Worm (Caenorhabditis elegans): Measurements from ENCODE around the gene F45D11.14.
"Not testable (repeated sequence)": the region's sequence is repeated elsewhere in the genome, so short reads cannot be mapped to it uniquely, and the experiment has no call there.

DNA sequence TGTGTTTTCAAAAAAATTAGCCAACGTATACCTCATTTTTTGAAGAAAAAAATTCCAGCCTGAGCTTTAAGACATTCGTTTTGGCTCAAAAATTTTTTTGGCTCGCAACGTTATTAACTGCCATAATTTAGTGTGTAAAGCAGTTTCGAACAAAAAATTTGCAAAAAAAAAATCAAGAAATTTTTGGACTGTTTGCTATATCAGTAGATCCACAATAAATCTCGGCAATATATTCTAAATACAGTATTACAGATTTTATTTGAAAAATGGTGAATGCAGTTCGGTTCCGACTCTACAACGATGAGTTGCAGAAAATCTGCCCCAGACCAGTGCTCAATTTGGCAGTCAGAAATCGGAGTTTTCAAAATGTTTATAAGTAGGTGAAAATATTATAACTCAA, 38.2 kb downstream of the F45D11.14 start, which contains the start of gene C32B5.6:
- TF ChIP-seq nhr-237 (tag; optimal IDR thresholded peaks at IDR 0.05); aly-2 (tag; optimal IDR thresholded peaks at IDR 0.05); aha-1 (tag): not testable (repeated sequence)

All from whole organism, L4 larva.